Fruit fly (Drosophila melanogaster): ENCODE results near the gene CG14834.
A peak's percentile ranks its signal among the peaks of the same experiment; 100 is the strongest.

The CG14834 gene

dm6 chr3L:7360324-7360852 is 13.5 kb upstream of the CG14834 start, which contains the start of gene Sec63 (continued):
- TF ChIP-seq knrl (GFP tag; IDR thresholded peaks at IDR 0.05; ENCODE audit: partially characterized antibody) (peak; percentile 91), Jarid2 (GFP tag; optimal IDR thresholded peaks at IDR 0.05) (peak; percentile 6), chn (GFP tag; optimal IDR thresholded peaks at IDR 0.05) (peak; percentile 57), Adf1 (GFP tag; IDR thresholded peaks at IDR 0.05) (0 out of 2 replicates have a peak, but pooled peaks have one; percentile 3), CG4424 (GFP tag; optimal IDR thresholded peaks at IDR 0.05) (peak; percentile 45), otp (GFP tag; IDR thresholded peaks at IDR 0.05) (no peak), nmo (GFP tag; optimal IDR thresholded peaks at IDR 0.05) (peak; percentile 46), CG1647 (GFP tag; optimal IDR thresholded peaks at IDR 0.05) (peak; percentile 17), E2f2 (GFP tag; IDR thresholded peaks at IDR 0.05) (peak; percentile 53; the same call in 1 of the 2 replicates), exex (tag; optimal IDR thresholded peaks at IDR 0.05) (peak; percentile 29), nerfin-1 (tag; optimal IDR thresholded peaks at IDR 0.05) (peak; percentile 21), Doc3 (GFP tag; IDR thresholded peaks at IDR 0.05; ENCODE audit: partially characterized antibody) (peak; percentile 70), CG8765 (GFP tag; IDR thresholded peaks at IDR 0.05) (no peak), Med (GFP tag) (peak; percentile 60), phol (tag; optimal IDR thresholded peaks at IDR 0.05) (peak; percentile 82), Dp (GFP tag; optimal IDR thresholded peaks at IDR 0.05) (peak; percentile 43), CG14014 (GFP tag; IDR thresholded peaks at IDR 0.05) (peak; percentile 66), CG17568 (GFP tag; optimal IDR thresholded peaks at IDR 0.05) (no peak), sr (GFP tag; IDR thresholded peaks at IDR 0.05) (no peak), ato (GFP tag; IDR thresholded peaks at IDR 0.05; ENCODE audit: partially characterized antibody) (peak; percentile 54; the same call in 1 of the 2 replicates), Mad (GFP tag; optimal IDR thresholded peaks at IDR 0.05) (no peak), ATbp (GFP tag; optimal IDR thresholded peaks at IDR 0.05) (no peak), Bgb (GFP tag; IDR thresholded peaks at IDR 0.05; ENCODE audit: partially characterized antibody) (peak; percentile 93), maf-S (GFP tag; optimal IDR thresholded peaks at IDR 0.05) (no peak), chinmo (GFP tag; IDR thresholded peaks at IDR 0.05; ENCODE audit: partially characterized antibody) (peak; percentile 6; the same call in 2 of the 4 replicates), CG13624 (GFP tag; optimal IDR thresholded peaks at IDR 0.05) (peak; percentile 36), YL-1 (GFP tag; optimal IDR thresholded peaks at IDR 0.05) (no peak), CG7372 (GFP tag; IDR thresholded peaks at IDR 0.05) (peak; percentile 43; the same call in 1 of the 2 replicates), CG10543 (GFP tag; optimal IDR thresholded peaks at IDR 0.05) (peak; percentile 7), CG14050 (GFP tag; IDR thresholded peaks at IDR 0.05) (peak; percentile 54; the same call in 2 of the 3 replicates), CG13287 (GFP tag; IDR thresholded peaks at IDR 0.05; ENCODE audit: partially characterized antibody) (peak; percentile 89), NC2α (GFP tag; optimal IDR thresholded peaks at IDR 0.05) (no peak), CG11696 (GFP tag; IDR thresholded peaks at IDR 0.05) (no peak), danr (GFP tag; IDR thresholded peaks at IDR 0.05) (no peak), CG15073 (GFP tag; optimal IDR thresholded peaks at IDR 0.05) (no peak), vfl (GFP tag; optimal IDR thresholded peaks at IDR 0.05) (peak; percentile 4), Dll (GFP tag; IDR thresholded peaks at IDR 0.05; ENCODE audit: partially characterized antibody) (peak; percentile 74), H2.0 (GFP tag; IDR thresholded peaks at IDR 0.05) (peak; percentile 47; the same call in 1 of the 2 replicates), pb (GFP tag; optimal IDR thresholded peaks at IDR 0.05) (peak; percentile 11), CG12769 (tag; optimal IDR thresholded peaks at IDR 0.05) (no peak), wdn (GFP tag; IDR thresholded peaks at IDR 0.05) (peak; percentile 25; the same call in 1 of the 2 replicates), sna (GFP tag; IDR thresholded peaks at IDR 0.05; ENCODE audit: partially characterized antibody) (peak; percentile 78), unc-4 (GFP tag; IDR thresholded peaks at IDR 0.05; ENCODE audit: partially characterized antibody) (peak; percentile 80), repo (GFP tag; optimal IDR thresholded peaks at IDR 0.05) (peak; percentile 6), CG16815 (GFP tag; optimal IDR thresholded peaks at IDR 0.05) (no peak), Vsx1 (GFP tag; optimal IDR thresholded peaks at IDR 0.05) (peak; percentile 25), CG5245 (GFP tag; optimal IDR thresholded peaks at IDR 0.05) (peak; percentile 54), Doc2 (GFP tag; IDR thresholded peaks at IDR 0.05) (no peak), pnt (GFP tag; optimal IDR thresholded peaks at IDR 0.05) (peak; percentile 34)
